Worm (Caenorhabditis elegans): ENCODE measurements around the gene fbxc-33.

DNA sequence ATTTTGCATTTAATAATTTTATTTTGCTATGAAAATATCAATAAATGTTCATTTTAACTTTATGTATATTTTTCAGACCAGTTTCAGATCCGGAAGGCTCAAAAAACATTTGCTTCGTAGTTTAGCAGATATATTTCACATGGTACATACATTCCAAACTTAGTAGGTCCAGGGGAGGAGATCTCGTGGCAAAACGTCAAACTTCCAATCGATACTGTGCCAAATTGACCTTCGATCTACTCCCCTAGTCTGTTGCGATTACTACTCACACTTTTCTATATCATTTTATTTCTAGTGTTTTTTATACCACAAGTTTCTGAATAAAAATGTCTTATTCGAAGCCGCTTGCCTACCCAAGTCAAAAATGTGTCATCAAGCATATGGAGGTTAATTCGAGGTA lies 1.8 kb upstream of the fbxc-33 start, which contains the start of gene fbxc-31:
- TF ChIP-seq sptf-1 (tag; optimal IDR thresholded peaks at IDR 0.05), result no peak
- no peak for TF ChIP-seq ces-1 (GFP tag; optimal IDR thresholded peaks at IDR 0.05)
- no peak for TF ChIP-seq unc-120 (tag; optimal IDR thresholded peaks at IDR 0.05; ENCODE audit: poor library complexity, severe bottlenecking)
- no peak for TF ChIP-seq ztf-11 (tag; optimal IDR thresholded peaks at IDR 0.05)
- no peak for TF ChIP-seq nhr-237 (tag; optimal IDR thresholded peaks at IDR 0.05)
- TF ChIP-seq mep-1 (tag; optimal IDR thresholded peaks at IDR 0.05), result no peak
- no peak for TF ChIP-seq nhr-28 (tag; optimal IDR thresholded peaks at IDR 0.05)
- no peak for TF ChIP-seq elt-1 (tag; optimal IDR thresholded peaks at IDR 0.05; ENCODE audit: borderline replicate concordance, insufficient read depth)
- TF ChIP-seq nhr-76 (tag; optimal IDR thresholded peaks at IDR 0.05), result no peak
